Fruit fly (Drosophila melanogaster) whole organism, embryonic: ENCODE measurements around the gene CG15594.
A peak's percentile ranks its signal among the peaks of the same experiment; 100 is the strongest.

Experiments
- Atf-2 ChIP-seq: fragments of 200-800 bp; sonication (Bioruptor generic); optimal IDR thresholded peaks from 2 replicates; lab custom pipeline; 2016; ENCODE audit warnings: missing biosample characterization, missing genetic modification characterization
- Blimp-1 ChIP-seq: fragments of 200-800 bp; sonication (Bioruptor generic); optimal IDR thresholded peaks from 3 replicates; lab custom pipeline; 2018; ENCODE audit warnings: missing biosample characterization, missing genetic modification characterization, mild to moderate bottlenecking, moderate library complexity, missing genetic modification reagents
- CG11093 ChIP-seq: fragments of 200-800 bp; sonication (Bioruptor generic); IDR thresholded peaks from 3 replicates; pipeline ENCODE4 v1.3.6; 2022; ENCODE audit warnings: missing biosample characterization, missing genetic modification characterization
- CG11504 ChIP-seq: fragments of 200-800 bp; sonication (Bioruptor generic); optimal IDR thresholded peaks from 3 replicates; lab custom pipeline; 2019; ENCODE audit warnings: missing biosample characterization, mild to moderate bottlenecking, missing genetic modification characterization, moderate library complexity
- CG11560 ChIP-seq: fragments of 200-800 bp; sonication (Bioruptor generic); IDR thresholded peaks from 3 replicates; pipeline ENCODE4 v1.3.6; 2022; ENCODE audit warnings: missing biosample characterization, missing genetic modification characterization
- CG13894 ChIP-seq: fragments of 200-800 bp; sonication (Bioruptor generic); optimal IDR thresholded peaks from 3 replicates; lab custom pipeline; 2018; ENCODE audit warnings: missing biosample characterization, mild to moderate bottlenecking, missing genetic modification characterization, moderate library complexity
- CG1603 ChIP-seq: fragments of 200-800 bp; sonication (Bioruptor generic); optimal IDR thresholded peaks from 2 replicates; lab custom pipeline; 2019; ENCODE audit warnings: missing biosample characterization, mild to moderate bottlenecking, missing genetic modification characterization, moderate library complexity
- CG16813 ChIP-seq: fragments of 200-800 bp; sonication (Bioruptor generic); IDR thresholded peaks from 3 replicates; pipeline ENCODE4 v1.3.6; 2022; ENCODE audit warnings: missing biosample characterization, missing genetic modification characterization; ENCODE audit not compliant: partially characterized antibody
- CG2199 ChIP-seq: fragments of 200-800 bp; sonication (Bioruptor generic); IDR thresholded peaks from 3 replicates; pipeline ENCODE4 v1.3.6; 2022; ENCODE audit warnings: missing biosample characterization, missing genetic modification characterization
- CG31365 ChIP-seq: fragments of 200-800 bp; sonication (Bioruptor generic); optimal IDR thresholded peaks from 2 replicates; lab custom pipeline; 2018; ENCODE audit warnings: missing biosample characterization, mild to moderate bottlenecking, missing genetic modification characterization
- CG4360 ChIP-seq: fragments of 200-800 bp; sonication (Bioruptor generic); IDR thresholded peaks from 2 replicates; pipeline ENCODE4 v1.3.6; 2022; ENCODE audit warnings: missing biosample characterization, missing genetic modification characterization
- CG6683 ChIP-seq: fragments of 200-800 bp; sonication (Bioruptor generic); optimal IDR thresholded peaks from 2 replicates; lab custom pipeline; 2017; ENCODE audit warnings: missing biosample characterization, mild to moderate bottlenecking, missing genetic modification characterization, missing genetic modification reagents
- CG6854 ChIP-seq: fragments of 200-800 bp; sonication (Bioruptor generic); optimal IDR thresholded peaks from 3 replicates; lab custom pipeline; 2017; ENCODE audit warnings: missing biosample characterization, mild to moderate bottlenecking, missing genetic modification characterization
- CG8281 ChIP-seq: fragments of 200-800 bp; sonication (Bioruptor generic); optimal IDR thresholded peaks from 2 replicates; lab custom pipeline; 2018; ENCODE audit warnings: missing biosample characterization, mild to moderate bottlenecking, missing genetic modification characterization, moderate library complexity
- CG9437 ChIP-seq: fragments of 200-800 bp; sonication (Bioruptor generic); optimal IDR thresholded peaks from 2 replicates; lab custom pipeline; 2018; ENCODE audit warnings: missing biosample characterization, mild to moderate bottlenecking, missing genetic modification characterization
- Doc2 ChIP-seq: fragments of 200-800 bp; sonication (Bioruptor generic); IDR thresholded peaks from 2 replicates; pipeline ENCODE4 v1.3.6; 2022; ENCODE audit warnings: missing biosample characterization, missing genetic modification characterization
- Hmx ChIP-seq: fragments of 200-800 bp; sonication (Bioruptor generic); optimal IDR thresholded peaks from 2 replicates; lab custom pipeline; 2016; ENCODE audit warnings: missing biosample characterization, missing genetic modification characterization
- Hr51 ChIP-seq, 2 experiments: fragments of 200-800 bp; sonication (Bioruptor generic); optimal IDR thresholded peaks; 2 replicates in 1 of 2; 3 replicates in 1 of 2; lab custom pipeline; 2016 to 2018; ENCODE audit warnings: missing biosample characterization in 2 of 2, missing genetic modification characterization in 2 of 2, mild to moderate bottlenecking in 1 of 2, moderate library complexity in 1 of 2
- NC2α ChIP-seq: fragments of 200-800 bp; sonication (Bioruptor generic); optimal IDR thresholded peaks from 2 replicates; lab custom pipeline; 2016; ENCODE audit warnings: missing biosample characterization, missing genetic modification characterization
- Sox102F ChIP-seq: fragments of 200-800 bp; sonication (Bioruptor generic); optimal IDR thresholded peaks from 2 replicates; lab custom pipeline; 2018; ENCODE audit warnings: missing biosample characterization, mild to moderate bottlenecking, missing genetic modification characterization, moderate library complexity
- abd-A ChIP-seq: fragments of 200-800 bp; sonication (Bioruptor generic); optimal IDR thresholded peaks from 3 replicates; lab custom pipeline; 2019; ENCODE audit warnings: missing biosample characterization, mild to moderate bottlenecking, missing genetic modification characterization, moderate library complexity
- ac ChIP-seq: fragments of 200-800 bp; sonication (Bioruptor generic); optimal IDR thresholded peaks from 3 replicates; lab custom pipeline; 2017; ENCODE audit warnings: missing biosample characterization, mild to moderate bottlenecking, missing genetic modification characterization
- chinmo ChIP-seq: fragments of 200-800 bp; sonication (Bioruptor generic); IDR thresholded peaks from 4 replicates; pipeline ENCODE4 v1.3.6; 2022; ENCODE audit warnings: missing biosample characterization, missing genetic modification characterization; ENCODE audit not compliant: partially characterized antibody
- ci ChIP-seq: fragments of 200-800 bp; sonication (Bioruptor generic); IDR thresholded peaks from 3 replicates; pipeline ENCODE4 v1.3.6; 2022; ENCODE audit warnings: missing biosample characterization, missing genetic modification characterization
- crol ChIP-seq: fragments of 200-800 bp; sonication (Bioruptor generic); IDR thresholded peaks from 2 replicates; pipeline ENCODE4 v1.3.6; 2022; ENCODE audit warnings: missing biosample characterization, missing genetic modification characterization
- grn ChIP-seq: fragments of 200-800 bp; sonication (Bioruptor generic); optimal IDR thresholded peaks from 3 replicates; lab custom pipeline; 2017; ENCODE audit warnings: missing biosample characterization, missing genetic modification characterization
- ind ChIP-seq: fragments of 200-800 bp; sonication (Bioruptor generic); optimal IDR thresholded peaks from 3 replicates; lab custom pipeline; 2016; ENCODE audit warnings: missing biosample characterization, missing genetic modification characterization
- kni ChIP-seq: fragments of 200-800 bp; sonication (Bioruptor generic); optimal IDR thresholded peaks from 3 replicates; lab custom pipeline; 2017; ENCODE audit warnings: mild to moderate bottlenecking, missing biosample characterization, missing genetic modification reagents, missing genetic modification characterization
- lab ChIP-seq: fragments of 200-800 bp; sonication (Bioruptor generic); optimal IDR thresholded peaks from 3 replicates; lab custom pipeline; 2017; ENCODE audit warnings: missing biosample characterization, missing genetic modification characterization, mild to moderate bottlenecking, moderate library complexity, missing genetic modification reagents
- mld ChIP-seq: fragments of 200-800 bp; sonication (Bioruptor generic); IDR thresholded peaks from 3 replicates; pipeline ENCODE4 v1.3.6; 2022; ENCODE audit warnings: missing biosample characterization, missing genetic modification characterization; ENCODE audit not compliant: partially characterized antibody
- pita ChIP-seq: fragments of 200-800 bp; sonication (Bioruptor generic); optimal IDR thresholded peaks from 2 replicates; lab custom pipeline; 2017; ENCODE audit warnings: missing biosample characterization, mild to moderate bottlenecking, missing genetic modification characterization
- prd ChIP-seq, 3 experiments: fragments of >200 bp in 2 of 3; fragments of 200-800 bp in 1 of 3; sonication (Bioruptor generic) in 1 of 3; optimal IDR thresholded peaks in 2 of 3; IDR thresholded peaks in 1 of 3; 2 replicates in 2 of 3; 3 replicates in 1 of 3; pipeline versions ENCODE4 v1.3.6 to Lab custom; 2017 to 2022; ENCODE audit warnings: missing biosample characterization in 1 of 3, missing genetic modification characterization in 1 of 3
- sd ChIP-seq: fragments of 200-800 bp; sonication (Bioruptor generic); optimal IDR thresholded peaks from 3 replicates; lab custom pipeline; 2018; ENCODE audit warnings: missing biosample characterization, mild to moderate bottlenecking, missing genetic modification characterization, moderate library complexity
- sisA ChIP-seq: fragments of 200-800 bp; sonication (Bioruptor generic); IDR thresholded peaks from 2 replicates; pipeline ENCODE4 v1.3.6; 2022; ENCODE audit warnings: missing biosample characterization, missing genetic modification characterization
- sr ChIP-seq: fragments of 200-800 bp; sonication (Bioruptor generic); IDR thresholded peaks from 3 replicates; pipeline ENCODE4 v1.3.6; 2022; ENCODE audit warnings: missing biosample characterization, missing genetic modification characterization
- vvl ChIP-seq: fragments of 200-800 bp; sonication (Bioruptor generic); IDR thresholded peaks from 2 replicates; pipeline ENCODE4 v1.3.6; 2022; ENCODE audit warnings: missing biosample characterization, missing genetic modification characterization

CG15594 gene

dm6 chr3R:6290289-6290688 lies 2.8 kb downstream of the CG15594 start (continued):
- TF ChIP-seq CG6683 (GFP tag; lab: Kevin White, UChicago) = no peak

- TF ChIP-seq CG1603 (tag; lab: Kevin White, UChicago) (no peak), prd (optimal IDR thresholded peaks at IDR 0.05; lab: Kevin White, UChicago) (peak in 1 of 2 experiments; percentile 3), prd (GFP tag; IDR thresholded peaks at IDR 0.05; lab: Robert Waterston, UW) (no peak)
- TF ChIP-seq, all 482 proteins: peak for 1
These were observed 3.9 kb downstream of the CG15594 start, which contains the start of gene Osi13 for dm6 chr3R:6291437-6291836. TSS of gene Osi13 (plus strand) at chr3R:6291737.

dm6 chr3R:6294046-6294445 lies 6.5 kb downstream of the CG15594 start:
- TF ChIP-seq chinmo = no peak
- 0 out of 3 replicates have a peak, but pooled peaks have one; percentile 7 for TF ChIP-seq CG11560 (tag; lab: Robert Waterston, UW)
- TF ChIP-seq ac = no peak
- peak; percentile 57; the same call in 1 of the 2 replicates for TF ChIP-seq crol (GFP tag; lab: Robert Waterston, UW)
- TF ChIP-seq grn = peak; percentile 74
- TF ChIP-seq Blimp-1 = peak; percentile 86
- TF ChIP-seq NC2α (GFP tag; lab: Kevin White, UChicago) = no peak
- TF ChIP-seq sisA (GFP tag; lab: Robert Waterston, UW) = no peak
- TF ChIP-seq kni (GFP tag; lab: Kevin White, UChicago) = peak; percentile 57
- TF ChIP-seq sd (tag; lab: Kevin White, UChicago) = peak; percentile 44
- TF ChIP-seq Hr51 (GFP tag; optimal IDR thresholded peaks at IDR 0.05; lab: Kevin White, UChicago) = no peak
- TF ChIP-seq Doc2 = no peak

dm6 chr3R:6297164-6297563 lies 9.6 kb downstream of the CG15594 start:
- peak; percentile 47; the same call in 1 of the 3 replicates for TF ChIP-seq ci
- no peak for TF ChIP-seq mld (GFP tag; lab: Robert Waterston, UW)
- TF ChIP-seq CG31365 (tag; lab: Kevin White, UChicago) = no peak
- peak; percentile 82 for TF ChIP-seq Blimp-1
- TF ChIP-seq kni (GFP tag; lab: Kevin White, UChicago) = peak; percentile 46
- TF ChIP-seq CG4360 = no peak
- peak; percentile 72 for TF ChIP-seq sd (tag; lab: Kevin White, UChicago)
- TF ChIP-seq CG16813 = no peak
- TF ChIP-seq CG9437 (GFP tag; lab: Kevin White, UChicago) = no peak
- TF ChIP-seq chinmo = 0 out of 4 replicates have a peak, but pooled peaks have one; percentile 49
- peak; percentile 53 for TF ChIP-seq CG11504 (tag; lab: Kevin White, UChicago)
- TF ChIP-seq abd-A (tag; lab: Kevin White, UChicago) = peak; percentile 16
- TF ChIP-seq pita (GFP tag; lab: Kevin White, UChicago) = no peak
- peak; percentile 0 for TF ChIP-seq Sox102F (GFP tag; lab: Kevin White, UChicago)
- no peak for TF ChIP-seq Hmx

dm6 chr3R:6298828-6299227 lies 11.3 kb downstream of the CG15594 start, which contains the start of gene Osi14:
TSS of gene Osi14 (plus strand) at chr3R:6299128.
- no peak for TF ChIP-seq ind (GFP tag; lab: Kevin White, UChicago)
- no peak for TF ChIP-seq lab (GFP tag; lab: Kevin White, UChicago)
- TF ChIP-seq chinmo = 0 out of 4 replicates have a peak, but pooled peaks have one; percentile 72

- TF ChIP-seq CG11093 (GFP tag; lab: Robert Waterston, UW) = no peak
- no peak for TF ChIP-seq CG2199 (GFP tag; lab: Robert Waterston, UW)
- no peak for TF ChIP-seq CG8281 (tag; lab: Kevin White, UChicago)
- TF ChIP-seq Blimp-1 = peak; percentile 61
- TF ChIP-seq CG6854 (GFP tag; lab: Kevin White, UChicago) = no peak
- peak; percentile 42 for TF ChIP-seq CG13894 (tag; lab: Kevin White, UChicago)
- peak; percentile 83 for TF ChIP-seq kni (GFP tag; lab: Kevin White, UChicago)
- peak; percentile 91 for TF ChIP-seq vvl (GFP tag; lab: Robert Waterston, UW)
- TF ChIP-seq Atf-2 (GFP tag; lab: Kevin White, UChicago) = no peak
- 0 out of 3 replicates have a peak, but pooled peaks have one; percentile 21 for TF ChIP-seq sr (GFP tag; lab: Robert Waterston, UW)
These were observed 13.8 kb downstream of the CG15594 start, which contains the start of gene Osi15 for dm6 chr3R:6301257-6301839. TSS of gene Osi15 (plus strand) at chr3R:6301804.
